Fruit fly (Drosophila melanogaster): ENCODE data around the gene Pop4.

DNA sequence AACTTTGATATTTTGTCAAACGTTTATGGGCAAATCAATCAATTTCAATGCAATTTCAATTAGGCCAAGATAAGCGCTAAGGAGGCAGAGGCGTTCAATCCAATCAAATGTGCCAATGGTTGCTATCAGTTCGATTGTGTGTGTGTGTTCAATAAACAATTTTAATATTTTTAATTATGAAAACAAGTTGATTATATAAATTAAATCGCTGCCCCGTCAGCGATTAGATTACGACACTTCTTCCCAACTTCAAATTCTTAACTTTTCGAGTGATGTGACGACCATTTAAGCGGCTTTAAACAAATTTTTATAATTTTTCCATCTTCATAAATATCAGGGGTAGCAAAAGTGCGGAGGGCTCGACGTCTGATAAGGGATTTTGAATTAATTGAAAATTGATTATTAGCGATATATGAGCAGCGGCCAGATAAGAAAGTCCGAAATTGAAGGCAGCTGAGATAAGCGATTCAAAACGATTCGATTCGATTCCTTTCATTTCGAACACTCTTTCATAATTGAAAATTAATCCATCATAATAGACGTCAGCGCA lies 36.0 kb downstream of the Pop4 start:
- TF ChIP-seq GATAd (GFP tag; optimal IDR thresholded peaks at IDR 0.05) = no peak
- TF ChIP-seq CG9705 (GFP tag; optimal IDR thresholded peaks at IDR 0.05) = no peak
- TF ChIP-seq Hr83 (GFP tag; optimal IDR thresholded peaks at IDR 0.05; ENCODE audit: poor library complexity, severe bottlenecking) = no peak
- TF ChIP-seq rgr (GFP tag; optimal IDR thresholded peaks at IDR 0.05) = no peak
- TF ChIP-seq OdsH (GFP tag; optimal IDR thresholded peaks at IDR 0.05) = no peak
- TF ChIP-seq Myc (optimal IDR thresholded peaks at IDR 0.05) = no peak

Measured in whole organism, wandering third instar larva.